Worm (Caenorhabditis elegans) whole organism, young adult: ENCODE results near the gene mob-2.
A peak's percentile ranks its signal among the peaks of the same experiment; 100 is the strongest.

ENCODE experiments used
- B0019.2 ChIP-seq: fragments of 200-800 bp; sonication (Bioruptor generic); conservative IDR thresholded peaks from 2 replicates; pipeline ENCODE4 v1.3.6; 2022; ENCODE audit warnings: missing genetic modification reagents, missing genetic modification characterization, missing compliant biosample characterization
- B0336.3 ChIP-seq: fragments of 200-800 bp; sonication (Bioruptor generic); IDR thresholded peaks from 2 replicates; pipeline ENCODE4 v1.3.6; 2022; ENCODE audit warnings: missing genetic modification characterization, missing compliant biosample characterization
- D2030.7 ChIP-seq: fragments of 200-800 bp; sonication (Bioruptor generic); IDR thresholded peaks from 2 replicates; pipeline ENCODE4 v1.3.6; 2022; ENCODE audit warnings: missing genetic modification reagents, missing genetic modification characterization, missing compliant biosample characterization
- F10E7.11 ChIP-seq: sonication (generic microtip); optimal IDR thresholded peaks from 2 replicates; lab custom pipeline; 2017; ENCODE audit warnings: mild to moderate bottlenecking, missing genetic modification characterization, moderate library complexity, missing compliant biosample characterization
- F55B11.4 ChIP-seq: sonication (generic microtip); optimal IDR thresholded peaks from 2 replicates; lab custom pipeline; 2016; ENCODE audit warnings: missing compliant biosample characterization, missing genetic modification characterization, borderline replicate concordance; ENCODE audit not compliant: insufficient read depth
- F57A8.1 ChIP-seq: fragments of 200-800 bp; sonication (Bioruptor generic); optimal IDR thresholded peaks from 2 replicates; lab custom pipeline; 2018; ENCODE audit warnings: mild to moderate bottlenecking, missing genetic modification characterization, moderate library complexity, missing compliant biosample characterization
- F57C9.4 ChIP-seq: sonication (generic microtip); optimal IDR thresholded peaks from 2 replicates; lab custom pipeline; 2017; ENCODE audit warnings: mild to moderate bottlenecking, missing genetic modification characterization, missing compliant biosample characterization
- K11D2.4 ChIP-seq: fragments of 200-800 bp; sonication (Bioruptor generic); IDR thresholded peaks from 2 replicates; pipeline ENCODE4 v1.3.6; 2022; ENCODE audit warnings: missing genetic modification reagents, missing genetic modification characterization, missing compliant biosample characterization
- Y53F4B.3 ChIP-seq: fragments of 200-800 bp; sonication (Bioruptor generic); IDR thresholded peaks from 2 replicates; pipeline ENCODE4 v1.3.6; 2022; ENCODE audit warnings: missing genetic modification reagents, missing genetic modification characterization, missing compliant biosample characterization
- Y53G8AR.9 ChIP-seq: fragments of 200-800 bp; sonication (Bioruptor generic); conservative IDR thresholded peaks from 2 replicates; pipeline ENCODE4 v1.3.6; 2022; ENCODE audit warnings: missing genetic modification reagents, missing genetic modification characterization, missing compliant biosample characterization
- Y56A3A.18 ChIP-seq: fragments of 200-800 bp; sonication (Bioruptor generic); IDR thresholded peaks from 2 replicates; pipeline ENCODE4 v1.3.6; 2022; ENCODE audit warnings: missing genetic modification reagents, missing genetic modification characterization, missing compliant biosample characterization
- Y67H2A.10 ChIP-seq: fragments of 200-800 bp; sonication (Bioruptor generic); conservative IDR thresholded peaks from 2 replicates; pipeline ENCODE4 v1.3.6; 2022; ENCODE audit warnings: missing genetic modification reagents, missing genetic modification characterization, missing compliant biosample characterization
- Y95B8A.8 ChIP-seq: fragments of 200-800 bp; sonication (Bioruptor generic); IDR thresholded peaks from 2 replicates; pipeline ENCODE4 v1.3.6; 2022; ENCODE audit warnings: missing genetic modification reagents, missing genetic modification characterization, missing compliant biosample characterization
- ama-1 ChIP-seq, 3 experiments: fragments of 150-350 bp in 1 of 3; sonication (generic microtip) in 2 of 3; optimal IDR thresholded peaks; 2 replicates each; lab custom pipeline; 2014 to 2018; ENCODE audit warnings: missing biosample characterization in 2 of 3, missing genetic modification characterization in 2 of 3, missing genetic modification reagents in 2 of 3
- aptf-2 ChIP-seq: fragments of 200-800 bp; sonication (Bioruptor generic); conservative IDR thresholded peaks from 2 replicates; pipeline ENCODE4 v1.3.6; 2022; ENCODE audit warnings: missing genetic modification reagents, missing genetic modification characterization, missing compliant biosample characterization
- atf-7 ChIP-seq: sonication (generic microtip); optimal IDR thresholded peaks from 2 replicates; lab custom pipeline; 2017; ENCODE audit warnings: mild to moderate bottlenecking, missing genetic modification characterization, missing compliant biosample characterization
- attf-3 ChIP-seq: fragments of 200-800 bp; sonication (Bioruptor generic); conservative IDR thresholded peaks from 2 replicates; pipeline ENCODE4 v1.3.6; 2022; ENCODE audit warnings: missing genetic modification reagents, missing genetic modification characterization, missing compliant biosample characterization
- attf-6 ChIP-seq: fragments of 200-800 bp; sonication (Bioruptor generic); IDR thresholded peaks from 2 replicates; pipeline ENCODE4 v1.3.6; 2022; ENCODE audit warnings: missing genetic modification reagents, missing genetic modification characterization, missing compliant biosample characterization
- cebp-2 ChIP-seq: fragments of 200-800 bp; sonication (Bioruptor generic); IDR thresholded peaks from 2 replicates; pipeline ENCODE4 v1.3.6; 2022; ENCODE audit warnings: missing genetic modification characterization, missing compliant biosample characterization
- ceh-40 ChIP-seq: fragments of 200-800 bp; sonication (Bioruptor generic); IDR thresholded peaks from 2 replicates; pipeline ENCODE4 v1.3.6; 2022; ENCODE audit warnings: missing genetic modification characterization, missing compliant biosample characterization
- dpff-1 ChIP-seq: sonication (generic microtip); optimal IDR thresholded peaks from 2 replicates; lab custom pipeline; 2017; ENCODE audit warnings: mild to moderate bottlenecking, missing genetic modification characterization, missing compliant biosample characterization
- ets-4 ChIP-seq: fragments of 200-800 bp; sonication (Bioruptor generic); optimal IDR thresholded peaks from 2 replicates; lab custom pipeline; 2018; ENCODE audit warnings: mild to moderate bottlenecking, missing genetic modification characterization, missing compliant biosample characterization
- fkh-3 ChIP-seq: sonication (generic microtip); optimal IDR thresholded peaks from 2 replicates; lab custom pipeline; 2016; ENCODE audit warnings: mild to moderate bottlenecking, missing genetic modification characterization, missing compliant biosample characterization
- hmg-1.2 ChIP-seq: fragments of 200-800 bp; sonication (Bioruptor generic); IDR thresholded peaks from 2 replicates; pipeline ENCODE4 v1.3.6; 2022; ENCODE audit warnings: missing genetic modification reagents, missing genetic modification characterization, missing compliant biosample characterization
- hrde-1 ChIP-seq: sonication (generic microtip); optimal IDR thresholded peaks from 2 replicates; lab custom pipeline; 2016; ENCODE audit warnings: missing genetic modification characterization, mild to moderate bottlenecking, missing compliant biosample characterization, moderate library complexity, missing genotype, missing genetic modification reagents, borderline replicate concordance
- lin-26 ChIP-seq: fragments of 200-800 bp; sonication (Bioruptor generic); IDR thresholded peaks from 2 replicates; pipeline ENCODE4 v1.3.6; 2022; ENCODE audit warnings: missing genetic modification reagents, missing genetic modification characterization, missing compliant biosample characterization
- lin-40 ChIP-seq: sonication (generic microtip); optimal IDR thresholded peaks from 2 replicates; lab custom pipeline; 2016; ENCODE audit warnings: missing genetic modification characterization, mild to moderate bottlenecking, missing compliant biosample characterization, missing genotype, missing genetic modification reagents
- lin-54 ChIP-seq: fragments of 200-800 bp; sonication (Bioruptor generic); optimal IDR thresholded peaks from 2 replicates; lab custom pipeline; 2018; ENCODE audit warnings: mild to moderate bottlenecking, missing genetic modification characterization, missing compliant biosample characterization
- lsl-1 ChIP-seq: fragments of 200-800 bp; sonication (Bioruptor generic); optimal IDR thresholded peaks from 2 replicates; lab custom pipeline; 2018; ENCODE audit warnings: mild to moderate bottlenecking, missing genetic modification characterization, moderate library complexity, missing compliant biosample characterization
- madf-10 ChIP-seq: sonication (generic microtip); optimal IDR thresholded peaks from 2 replicates; lab custom pipeline; 2016; ENCODE audit warnings: mild to moderate bottlenecking, missing genetic modification characterization, missing compliant biosample characterization
- madf-3 ChIP-seq: fragments of 200-800 bp; sonication (Bioruptor generic); IDR thresholded peaks from 2 replicates; pipeline ENCODE4 v1.3.6; 2022; ENCODE audit warnings: missing genetic modification reagents, missing genetic modification characterization, missing compliant biosample characterization
- mcd-1 ChIP-seq: fragments of 200-800 bp; sonication (Bioruptor generic); IDR thresholded peaks from 2 replicates; pipeline ENCODE4 v1.3.6; 2022; ENCODE audit warnings: missing genetic modification reagents, missing genetic modification characterization, missing compliant biosample characterization
- nfya-1 ChIP-seq: sonication (generic microtip); optimal IDR thresholded peaks from 2 replicates; lab custom pipeline; 2017; ENCODE audit warnings: antibody characterized with exemption, missing compliant biosample characterization, missing genetic modification characterization, borderline replicate concordance; ENCODE audit not compliant: insufficient read depth
- nfyb-1 ChIP-seq: fragments of 200-800 bp; sonication (Bioruptor generic); IDR thresholded peaks from 2 replicates; pipeline ENCODE4 v1.3.6; 2022; ENCODE audit warnings: missing genetic modification reagents, missing genetic modification characterization, missing compliant biosample characterization
- nhr-120 ChIP-seq: fragments of 200-800 bp; sonication (Bioruptor generic); IDR thresholded peaks from 2 replicates; pipeline ENCODE4 v1.3.6; 2022; ENCODE audit warnings: missing genetic modification characterization, missing compliant biosample characterization
- nhr-90 ChIP-seq: sonication (generic microtip); optimal IDR thresholded peaks from 2 replicates; lab custom pipeline; 2016; ENCODE audit warnings: missing genotype, mild to moderate bottlenecking, missing genetic modification characterization, missing compliant biosample characterization
- pbrm-1 ChIP-seq: fragments of 200-800 bp; sonication (Bioruptor generic); IDR thresholded peaks from 2 replicates; pipeline ENCODE4 v1.3.6; 2022; ENCODE audit warnings: missing genetic modification reagents, missing genetic modification characterization, missing compliant biosample characterization
- rcor-1 ChIP-seq: fragments of 200-800 bp; sonication (Bioruptor generic); IDR thresholded peaks from 2 replicates; pipeline ENCODE4 v1.3.6; 2022; ENCODE audit warnings: missing genetic modification reagents, missing genetic modification characterization, missing compliant biosample characterization
- repo-1 ChIP-seq: sonication (generic microtip); optimal IDR thresholded peaks from 2 replicates; lab custom pipeline; 2017; ENCODE audit warnings: mild to moderate bottlenecking, missing genetic modification characterization, missing compliant biosample characterization
- snpc-1.1 ChIP-seq: sonication (generic microtip); optimal IDR thresholded peaks from 2 replicates; lab custom pipeline; 2017; ENCODE audit warnings: missing genetic modification characterization, mild to moderate bottlenecking, missing compliant biosample characterization, antibody characterized with exemption, moderate library complexity, missing genotype, missing genetic modification reagents; ENCODE audit not compliant: insufficient read depth
- snpc-1.3 ChIP-seq: sonication (generic microtip); optimal IDR thresholded peaks from 2 replicates; lab custom pipeline; 2017; ENCODE audit warnings: missing genetic modification characterization, mild to moderate bottlenecking, missing compliant biosample characterization, antibody characterized with exemption, moderate library complexity, missing genotype, missing genetic modification reagents; ENCODE audit not compliant: insufficient read depth
- tbx-9 ChIP-seq: sonication (generic microtip); optimal IDR thresholded peaks from 2 replicates; lab custom pipeline; 2016; ENCODE audit warnings: borderline replicate concordance, missing genetic modification characterization, inconsistent platforms, missing compliant biosample characterization
- unc-62 ChIP-seq: fragments of 150-350 bp; optimal IDR thresholded peaks from 2 replicates; lab custom pipeline; 2014; ENCODE audit warnings: missing biosample characterization, missing genetic modification reagents, missing genetic modification characterization
- xnd-1 ChIP-seq: sonication (generic microtip); optimal IDR thresholded peaks from 2 replicates; lab custom pipeline; 2016; ENCODE audit warnings: missing genotype, missing genetic modification reagents, missing genetic modification characterization, missing compliant biosample characterization
- ztf-18 ChIP-seq: sonication (generic microtip); optimal IDR thresholded peaks from 2 replicates; lab custom pipeline; 2016; ENCODE audit warnings: missing genotype, mild to moderate bottlenecking, missing genetic modification characterization, missing compliant biosample characterization
- ztf-25 ChIP-seq: fragments of 200-800 bp; sonication (Bioruptor generic); IDR thresholded peaks from 2 replicates; pipeline ENCODE4 v1.3.6; 2022; ENCODE audit warnings: missing genetic modification reagents, missing genetic modification characterization, missing compliant biosample characterization
- ztf-26 ChIP-seq: sonication (generic microtip); optimal IDR thresholded peaks from 2 replicates; lab custom pipeline; 2017; ENCODE audit warnings: missing genetic modification characterization, missing compliant biosample characterization
- ztf-28 ChIP-seq: fragments of 200-800 bp; sonication (Bioruptor generic); IDR thresholded peaks from 2 replicates; pipeline ENCODE4 v1.3.6; 2022; ENCODE audit warnings: missing genetic modification reagents, missing genetic modification characterization, missing compliant biosample characterization

The mob-2 gene

DNA sequence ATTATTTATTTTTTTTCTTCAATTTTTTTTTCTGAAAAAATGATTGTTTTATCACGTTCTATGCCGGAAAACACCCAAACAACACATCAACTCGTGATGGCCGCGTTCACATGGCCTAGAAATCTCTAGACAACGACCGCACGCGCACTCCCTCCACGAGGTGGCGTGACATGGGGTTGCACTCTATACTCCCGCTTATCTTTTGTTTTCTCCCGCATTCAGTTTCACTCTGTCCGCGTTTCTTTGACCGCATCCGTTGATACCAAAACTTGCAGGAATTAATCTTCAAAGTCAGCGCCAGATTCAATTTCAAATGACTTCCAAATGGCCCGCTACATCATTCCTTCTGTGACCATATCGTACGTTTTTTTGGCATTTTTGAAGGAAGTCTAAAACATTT lies 64.9 kb downstream of the mob-2 start, which contains the start of gene F17H10.1 (continued):
- TF ChIP-seq nfya-1 (tag; lab: Kevin White, UChicago) (no peak), K11D2.4 (peak; percentile 91), pbrm-1 (GFP tag; lab: Robert Waterston, UW) (0 out of 2 replicates have a peak, but pooled peaks have one; percentile 49), Y53G8AR.9 (GFP tag; lab: Robert Waterston, UW) (no peak; the same call in 1 of the 2 replicates), unc-62 (GFP tag; lab: Kevin White, UChicago) (no peak), D2030.7 (GFP tag; lab: Robert Waterston, UW) (no peak), aptf-2 (GFP tag; lab: Robert Waterston, UW) (no peak), snpc-1.1 (no peak), ama-1 (optimal IDR thresholded peaks at IDR 0.05; lab: Kevin White, UChicago) (peak; percentile 36), ama-1 (GFP tag; optimal IDR thresholded peaks at IDR 0.05; lab: Kevin White, UChicago) (no peak), madf-3 (no peak), hmg-1.2 (GFP tag; lab: Robert Waterston, UW) (peak; percentile 47), xnd-1 (tag; lab: Kevin White, UChicago) (no peak), rcor-1 (GFP tag; lab: Robert Waterston, UW) (peak; percentile 51), lin-26 (peak; percentile 70; the same call in 1 of the 2 replicates), B0019.2 (GFP tag; lab: Robert Waterston, UW) (no peak), cebp-2 (GFP tag; lab: Robert Waterston, UW) (no peak), B0336.3 (GFP tag; lab: Robert Waterston, UW) (peak; percentile 83), nhr-120 (GFP tag; lab: Robert Waterston, UW) (no peak), mcd-1 (peak; percentile 61), madf-10 (peak; percentile 68), tbx-9 (no peak), F57A8.1 (GFP tag; lab: Kevin White, UChicago) (no peak), ztf-18 (tag; lab: Kevin White, UChicago) (peak; percentile 40), dpff-1 (no peak), fkh-3 (tag; lab: Kevin White, UChicago) (no peak), ztf-28 (no peak), Y56A3A.18 (no peak), Y95B8A.8 (GFP tag; lab: Robert Waterston, UW) (0 out of 2 replicates have a peak, but pooled peaks have one; percentile 37), nhr-90 (tag; lab: Kevin White, UChicago) (peak; percentile 48), ceh-40 (GFP tag; lab: Robert Waterston, UW) (0 out of 2 replicates have a peak, but pooled peaks have one; percentile 59), attf-6 (no peak), ztf-26 (tag; lab: Kevin White, UChicago) (peak; percentile 91), Y53F4B.3 (GFP tag; lab: Robert Waterston, UW) (no peak), lin-40 (tag; lab: Kevin White, UChicago) (peak; percentile 82), F57C9.4 (no peak), ztf-25 (GFP tag; lab: Robert Waterston, UW) (no peak), repo-1 (tag; lab: Kevin White, UChicago) (peak; percentile 66), F55B11.4 (tag; lab: Kevin White, UChicago) (no peak), ets-4 (GFP tag; lab: Kevin White, UChicago) (peak; percentile 95), atf-7 (tag; lab: Kevin White, UChicago) (peak; percentile 85), snpc-1.3 (no peak), Y67H2A.10 (no peak), hrde-1 (no peak), nfyb-1 (peak; percentile 89), lsl-1 (GFP tag; lab: Kevin White, UChicago) (no peak), attf-3 (no peak), F10E7.11 (tag; lab: Kevin White, UChicago) (no peak), lin-54 (GFP tag; lab: Kevin White, UChicago) (peak; percentile 39)
